Fruit fly (Drosophila melanogaster): Measurements from ENCODE around the gene CG44194.
A peak's percentile ranks its signal among the peaks of the same experiment; 100 is the strongest.

The CG44194 gene

dm6 chr3R:12985828-12986530, 11.5 kb downstream of the CG44194 start, which contains the start of gene CG31342 (continued):
- TF ChIP-seq CG12769 (tag; optimal IDR thresholded peaks at IDR 0.05) (no peak), CG12659 (GFP tag; optimal IDR thresholded peaks at IDR 0.05) (peak; percentile 72), Bdp1 (GFP tag; optimal IDR thresholded peaks at IDR 0.05) (no peak), slou (GFP tag; optimal IDR thresholded peaks at IDR 0.05) (no peak), CG2202 (tag; optimal IDR thresholded peaks at IDR 0.05) (peak; percentile 2), zfh1 (GFP tag; IDR thresholded peaks at IDR 0.05) (no peak), MTF-1 (GFP tag; optimal IDR thresholded peaks at IDR 0.05; ENCODE audit: borderline replicate concordance) (no peak), CG1792 (GFP tag; optimal IDR thresholded peaks at IDR 0.05) (no peak), CG2678 (tag; optimal IDR thresholded peaks at IDR 0.05) (no peak), Lpt (GFP tag; optimal IDR thresholded peaks at IDR 0.05) (no peak), CG30403 (GFP tag; optimal IDR thresholded peaks at IDR 0.05) (peak; percentile 47), CG6689 (GFP tag; IDR thresholded peaks at IDR 0.05) (no peak; the same call in 1 of the 2 replicates), CG30020 (tag; optimal IDR thresholded peaks at IDR 0.05) (peak; percentile 93), Dip3 (GFP tag; optimal IDR thresholded peaks at IDR 0.05) (no peak), CG6854 (GFP tag; optimal IDR thresholded peaks at IDR 0.05) (no peak), CG13624 (GFP tag; optimal IDR thresholded peaks at IDR 0.05) (peak; percentile 67), CG8478 (optimal IDR thresholded peaks at IDR 0.05) (no peak), luna (GFP tag; optimal IDR thresholded peaks at IDR 0.05) (no peak), Dip2 (GFP tag; IDR thresholded peaks at IDR 0.05) (no peak), Hsf (GFP tag; optimal IDR thresholded peaks at IDR 0.05) (no peak), Gug (GFP tag; IDR thresholded peaks at IDR 0.05) (no peak), fu2 (GFP tag; optimal IDR thresholded peaks at IDR 0.05) (no peak), E2f2 (GFP tag; IDR thresholded peaks at IDR 0.05) (no peak; the same call in 1 of the 2 replicates), CG11696 (GFP tag; IDR thresholded peaks at IDR 0.05) (no peak), CG17328 (GFP tag; IDR thresholded peaks at IDR 0.05) (no peak; the same call in 1 of the 2 replicates), Ssrp (tag; optimal IDR thresholded peaks at IDR 0.05) (peak; percentile 38), PHDP (tag; optimal IDR thresholded peaks at IDR 0.05) (peak; percentile 68), CG42726 (GFP tag; IDR thresholded peaks at IDR 0.05; ENCODE audit: partially characterized antibody) (no peak), az2 (GFP tag; optimal IDR thresholded peaks at IDR 0.05) (peak; percentile 42), tup (GFP tag; optimal IDR thresholded peaks at IDR 0.05) (no peak), Mad (GFP tag; optimal IDR thresholded peaks at IDR 0.05) (no peak), br (optimal IDR thresholded peaks at IDR 0.05) (no peak), CG10979 (tag; optimal IDR thresholded peaks at IDR 0.05) (peak; percentile 61), CG8924 (tag; optimal IDR thresholded peaks at IDR 0.05) (peak; percentile 59), CG12744 (GFP tag; optimal IDR thresholded peaks at IDR 0.05) (no peak), CG7928 (GFP tag; optimal IDR thresholded peaks at IDR 0.05) (no peak), Myb (GFP tag; optimal IDR thresholded peaks at IDR 0.05) (no peak), CG9215 (GFP tag; IDR thresholded peaks at IDR 0.05) (no peak), CG1529 (GFP tag; optimal IDR thresholded peaks at IDR 0.05) (no peak), CG7357 (GFP tag; IDR thresholded peaks at IDR 0.05) (no peak), CG6813 (GFP tag; optimal IDR thresholded peaks at IDR 0.05) (no peak), Usf (GFP tag; optimal IDR thresholded peaks at IDR 0.05) (no peak), CG7745 (tag; optimal IDR thresholded peaks at IDR 0.05) (no peak), CG7372 (GFP tag; IDR thresholded peaks at IDR 0.05) (no peak), ranshi (GFP tag; IDR thresholded peaks at IDR 0.05) (peak; percentile 40; the same call in 1 of the 2 replicates), btn (GFP tag; optimal IDR thresholded peaks at IDR 0.05) (no peak), dpn (GFP tag; optimal IDR thresholded peaks at IDR 0.05) (peak in 1 of 2 experiments; percentile 10), HHEX (GFP tag; optimal IDR thresholded peaks at IDR 0.05) (no peak), CG8281 (tag; optimal IDR thresholded peaks at IDR 0.05) (no peak), CG10267 (tag; optimal IDR thresholded peaks at IDR 0.05) (peak; percentile 64), tll (GFP tag; optimal IDR thresholded peaks at IDR 0.05) (no peak)

Data from whole organism, embryonic.